Worm (Caenorhabditis elegans): ENCODE data around the gene ZK512.2.

ce11 chrIII:9154766-9155165 lies 10.2 kb upstream of the ZK512.2 start, which contains the start of gene irld-34:
- TF ChIP-seq nhr-11 (tag; optimal IDR thresholded peaks at IDR 0.05) (no peak), ZK546.5 (tag; optimal IDR thresholded peaks at IDR 0.05) (no peak), zag-1 (tag; optimal IDR thresholded peaks at IDR 0.05) (no peak), ztf-4 (tag; optimal IDR thresholded peaks at IDR 0.05) (no peak), snpc-4 (tag; optimal IDR thresholded peaks at IDR 0.05) (no peak), ztf-11 (tag; optimal IDR thresholded peaks at IDR 0.05) (no peak), unc-39 (tag; optimal IDR thresholded peaks at IDR 0.05) (no peak), nhr-10 (tag; optimal IDR thresholded peaks at IDR 0.05) (no peak), alr-1 (tag; optimal IDR thresholded peaks at IDR 0.05) (no peak), nhr-129 (tag; optimal IDR thresholded peaks at IDR 0.05) (no peak), skn-1 (tag; optimal IDR thresholded peaks at IDR 0.05) (no peak), nhr-25 (tag; optimal IDR thresholded peaks at IDR 0.05) (no peak), sma-3 (GFP tag; optimal IDR thresholded peaks at IDR 0.05) (no peak)

All from whole organism, L2 larva.